Worm (Caenorhabditis elegans) whole organism, young adult: ENCODE measurements around the gene zyg-11.

ENCODE experiments used
- B0019.2 ChIP-seq: fragments of 200-800 bp; sonication (Bioruptor generic); conservative IDR thresholded peaks from 2 replicates; pipeline ENCODE4 v1.3.6; 2022; ENCODE audit warnings: missing genetic modification reagents, missing genetic modification characterization, missing compliant biosample characterization
- B0261.1 ChIP-seq: sonication (generic microtip); optimal IDR thresholded peaks from 2 replicates; lab custom pipeline; 2016; ENCODE audit warnings: mild to moderate bottlenecking, missing genetic modification characterization, moderate library complexity, missing compliant biosample characterization
- C06A6.2 ChIP-seq: fragments of 200-800 bp; sonication (Bioruptor generic); conservative IDR thresholded peaks from 2 replicates; pipeline ENCODE4 v1.3.6; 2022; ENCODE audit warnings: missing genetic modification characterization, missing compliant biosample characterization
- C17E4.6 ChIP-seq: fragments of 200-800 bp; sonication (Bioruptor generic); IDR thresholded peaks from 2 replicates; pipeline ENCODE4 v1.3.6; 2022; ENCODE audit warnings: missing genetic modification reagents, missing genetic modification characterization, missing compliant biosample characterization
- D2030.7 ChIP-seq: fragments of 200-800 bp; sonication (Bioruptor generic); IDR thresholded peaks from 2 replicates; pipeline ENCODE4 v1.3.6; 2022; ENCODE audit warnings: missing genetic modification reagents, missing genetic modification characterization, missing compliant biosample characterization
- F49E8.2 ChIP-seq: sonication (generic microtip); optimal IDR thresholded peaks from 3 replicates; lab custom pipeline; 2017; ENCODE audit warnings: missing genetic modification characterization, mild to moderate bottlenecking, missing compliant biosample characterization, antibody characterized with exemption, moderate library complexity; ENCODE audit not compliant: insufficient read depth
- F52B5.7 ChIP-seq: sonication (generic microtip); optimal IDR thresholded peaks from 2 replicates; lab custom pipeline; 2016; ENCODE audit warnings: mild to moderate bottlenecking, missing genetic modification characterization, missing compliant biosample characterization
- F57C9.4 ChIP-seq: sonication (generic microtip); optimal IDR thresholded peaks from 2 replicates; lab custom pipeline; 2017; ENCODE audit warnings: mild to moderate bottlenecking, missing genetic modification characterization, missing compliant biosample characterization
- T07F8.4 ChIP-seq: sonication (generic microtip); optimal IDR thresholded peaks from 2 replicates; lab custom pipeline; 2016; ENCODE audit warnings: mild to moderate bottlenecking, missing genetic modification characterization, moderate library complexity, missing compliant biosample characterization
- Y56A3A.18 ChIP-seq: fragments of 200-800 bp; sonication (Bioruptor generic); IDR thresholded peaks from 2 replicates; pipeline ENCODE4 v1.3.6; 2022; ENCODE audit warnings: missing genetic modification reagents, missing genetic modification characterization, missing compliant biosample characterization
- Y95B8A.8 ChIP-seq: fragments of 200-800 bp; sonication (Bioruptor generic); IDR thresholded peaks from 2 replicates; pipeline ENCODE4 v1.3.6; 2022; ENCODE audit warnings: missing genetic modification reagents, missing genetic modification characterization, missing compliant biosample characterization
- aptf-2 ChIP-seq: fragments of 200-800 bp; sonication (Bioruptor generic); conservative IDR thresholded peaks from 2 replicates; pipeline ENCODE4 v1.3.6; 2022; ENCODE audit warnings: missing genetic modification reagents, missing genetic modification characterization, missing compliant biosample characterization
- athp-1 ChIP-seq: sonication (generic microtip); optimal IDR thresholded peaks from 2 replicates; lab custom pipeline; 2017; ENCODE audit warnings: mild to moderate bottlenecking, missing genetic modification characterization, missing compliant biosample characterization
- bed-2 ChIP-seq: fragments of 200-800 bp; sonication (Bioruptor generic); IDR thresholded peaks from 2 replicates; pipeline ENCODE4 v1.3.6; 2022; ENCODE audit warnings: missing genetic modification reagents, missing genetic modification characterization, missing compliant biosample characterization
- cebp-1 ChIP-seq, 2 experiments: fragments of 200-800 bp in 1 of 2; sonication (Bioruptor generic) in 1 of 2; sonication (generic microtip) in 1 of 2; IDR thresholded peaks in 1 of 2; optimal IDR thresholded peaks in 1 of 2; 2 replicates each; pipeline versions ENCODE4 v1.3.6 to Lab custom; 2017 to 2022; ENCODE audit warnings: missing compliant biosample characterization in 2 of 2, missing genetic modification characterization in 2 of 2, mild to moderate bottlenecking in 1 of 2, missing genetic modification reagents in 1 of 2, moderate library complexity in 1 of 2
- cebp-2 ChIP-seq: fragments of 200-800 bp; sonication (Bioruptor generic); IDR thresholded peaks from 2 replicates; pipeline ENCODE4 v1.3.6; 2022; ENCODE audit warnings: missing genetic modification characterization, missing compliant biosample characterization
- ceh-100 ChIP-seq: fragments of 200-800 bp; sonication (Bioruptor generic); IDR thresholded peaks from 2 replicates; pipeline ENCODE4 v1.3.6; 2022; ENCODE audit warnings: missing genetic modification reagents, missing genetic modification characterization, missing compliant biosample characterization
- ceh-27 ChIP-seq: fragments of 200-800 bp; sonication (Bioruptor generic); optimal IDR thresholded peaks from 2 replicates; lab custom pipeline; 2018; ENCODE audit warnings: mild to moderate bottlenecking, missing genetic modification characterization, moderate library complexity, missing compliant biosample characterization
- ceh-58 ChIP-seq: fragments of 200-800 bp; sonication (Bioruptor generic); IDR thresholded peaks from 2 replicates; pipeline ENCODE4 v1.3.6; 2022; ENCODE audit warnings: missing genetic modification characterization, missing compliant biosample characterization
- chd-7 ChIP-seq: sonication (generic microtip); optimal IDR thresholded peaks from 2 replicates; lab custom pipeline; 2016; ENCODE audit warnings: mild to moderate bottlenecking, missing genetic modification characterization, moderate library complexity, missing compliant biosample characterization
- die-1 ChIP-seq: sonication (generic microtip); optimal IDR thresholded peaks from 2 replicates; lab custom pipeline; 2016; ENCODE audit warnings: missing genotype, mild to moderate bottlenecking, missing genetic modification characterization, missing compliant biosample characterization
- dpff-1 ChIP-seq: sonication (generic microtip); optimal IDR thresholded peaks from 2 replicates; lab custom pipeline; 2017; ENCODE audit warnings: mild to moderate bottlenecking, missing genetic modification characterization, missing compliant biosample characterization
- efl-1 ChIP-seq: fragments of 150-350 bp; optimal IDR thresholded peaks from 2 replicates; lab custom pipeline; 2014; ENCODE audit warnings: missing biosample characterization, missing genetic modification reagents, missing genetic modification characterization
- egl-18 ChIP-seq: fragments of 200-800 bp; sonication (Bioruptor generic); IDR thresholded peaks from 2 replicates; pipeline ENCODE4 v1.3.6; 2022; ENCODE audit warnings: missing genetic modification reagents, missing genetic modification characterization, missing compliant biosample characterization
- egrh-3 ChIP-seq: fragments of 200-800 bp; sonication (Bioruptor generic); IDR thresholded peaks from 2 replicates; pipeline ENCODE4 v1.3.6; 2022; ENCODE audit warnings: missing genetic modification reagents, missing genetic modification characterization, missing compliant biosample characterization
- ets-4 ChIP-seq: fragments of 200-800 bp; sonication (Bioruptor generic); optimal IDR thresholded peaks from 2 replicates; lab custom pipeline; 2018; ENCODE audit warnings: mild to moderate bottlenecking, missing genetic modification characterization, missing compliant biosample characterization
- gei-17 ChIP-seq: fragments of 200-800 bp; sonication (Bioruptor generic); optimal IDR thresholded peaks from 2 replicates; lab custom pipeline; 2018; ENCODE audit warnings: mild to moderate bottlenecking, missing genetic modification characterization, missing compliant biosample characterization
- hlh-26 ChIP-seq: fragments of 200-800 bp; sonication (Bioruptor generic); conservative IDR thresholded peaks from 2 replicates; pipeline ENCODE4 v1.3.6; 2022; ENCODE audit warnings: missing genetic modification reagents, missing genetic modification characterization, missing compliant biosample characterization
- hrde-1 ChIP-seq: sonication (generic microtip); optimal IDR thresholded peaks from 2 replicates; lab custom pipeline; 2016; ENCODE audit warnings: missing genetic modification characterization, mild to moderate bottlenecking, missing compliant biosample characterization, moderate library complexity, missing genotype, missing genetic modification reagents, borderline replicate concordance
- hsf-1 ChIP-seq: fragments of 200-800 bp; sonication (Bioruptor generic); IDR thresholded peaks from 2 replicates; pipeline ENCODE4 v1.3.6; 2022; ENCODE audit warnings: missing genetic modification reagents, missing genetic modification characterization, missing compliant biosample characterization
- lag-1 ChIP-seq: fragments of 200-800 bp; sonication (Bioruptor generic); IDR thresholded peaks from 2 replicates; pipeline ENCODE4 v1.3.6; 2022; ENCODE audit warnings: missing genetic modification reagents, missing genetic modification characterization, missing compliant biosample characterization
- lir-1 ChIP-seq: fragments of 200-800 bp; sonication (Bioruptor generic); conservative IDR thresholded peaks from 2 replicates; pipeline ENCODE4 v1.3.6; 2022; ENCODE audit warnings: missing genetic modification reagents, missing genetic modification characterization, missing compliant biosample characterization
- lsy-27 ChIP-seq: sonication (generic microtip); optimal IDR thresholded peaks from 2 replicates; lab custom pipeline; 2017; ENCODE audit warnings: missing genetic modification characterization, mild to moderate bottlenecking, missing compliant biosample characterization, antibody characterized with exemption, missing genotype, borderline replicate concordance; ENCODE audit not compliant: insufficient read depth
- mxl-1 ChIP-seq: sonication (generic microtip); optimal IDR thresholded peaks from 2 replicates; lab custom pipeline; 2016; ENCODE audit warnings: missing genetic modification characterization, missing compliant biosample characterization
- nfya-1 ChIP-seq: sonication (generic microtip); optimal IDR thresholded peaks from 2 replicates; lab custom pipeline; 2017; ENCODE audit warnings: antibody characterized with exemption, missing compliant biosample characterization, missing genetic modification characterization, borderline replicate concordance; ENCODE audit not compliant: insufficient read depth
- nhr-80 ChIP-seq: sonication (generic microtip); optimal IDR thresholded peaks from 2 replicates; lab custom pipeline; 2016; ENCODE audit warnings: missing genetic modification characterization, missing compliant biosample characterization
- nhr-90 ChIP-seq: sonication (generic microtip); optimal IDR thresholded peaks from 2 replicates; lab custom pipeline; 2016; ENCODE audit warnings: missing genotype, mild to moderate bottlenecking, missing genetic modification characterization, missing compliant biosample characterization
- rcor-1 ChIP-seq: fragments of 200-800 bp; sonication (Bioruptor generic); IDR thresholded peaks from 2 replicates; pipeline ENCODE4 v1.3.6; 2022; ENCODE audit warnings: missing genetic modification reagents, missing genetic modification characterization, missing compliant biosample characterization
- rpc-1 ChIP-seq, 2 experiments: fragments of 150-350 bp in 1 of 2; sonication (generic microtip) in 1 of 2; optimal IDR thresholded peaks; 2 replicates each; lab custom pipeline; 2014 to 2018; ENCODE audit warnings: missing biosample characterization in 1 of 2, missing genetic modification characterization in 1 of 2, missing genetic modification reagents in 1 of 2, missing genotype in 1 of 2
- sea-2 ChIP-seq: fragments of 200-800 bp; sonication (Bioruptor generic); IDR thresholded peaks from 2 replicates; pipeline ENCODE4 v1.3.6; 2022; ENCODE audit warnings: missing genetic modification characterization, missing compliant biosample characterization
- snpc-3.4 ChIP-seq: sonication (generic microtip); optimal IDR thresholded peaks from 2 replicates; lab custom pipeline; 2017; ENCODE audit warnings: missing genetic modification characterization, mild to moderate bottlenecking, missing compliant biosample characterization, antibody characterized with exemption, moderate library complexity, missing genotype, missing genetic modification reagents
- tbp1 ChIP-seq: fragments of 200-800 bp; sonication (Bioruptor generic); optimal IDR thresholded peaks from 2 replicates; lab custom pipeline; 2018; ENCODE audit warnings: mild to moderate bottlenecking, missing genetic modification characterization, missing compliant biosample characterization
- tbx-9 ChIP-seq: sonication (generic microtip); optimal IDR thresholded peaks from 2 replicates; lab custom pipeline; 2016; ENCODE audit warnings: borderline replicate concordance, missing genetic modification characterization, inconsistent platforms, missing compliant biosample characterization
- xnd-1 ChIP-seq: sonication (generic microtip); optimal IDR thresholded peaks from 2 replicates; lab custom pipeline; 2016; ENCODE audit warnings: missing genotype, missing genetic modification reagents, missing genetic modification characterization, missing compliant biosample characterization
- zfh-2 ChIP-seq: fragments of 200-800 bp; sonication (Bioruptor generic); conservative IDR thresholded peaks from 2 replicates; pipeline ENCODE4 v1.3.6; 2022; ENCODE audit warnings: missing genetic modification reagents, missing genetic modification characterization, missing compliant biosample characterization
- ztf-22 ChIP-seq: fragments of 200-800 bp; sonication (Bioruptor generic); optimal IDR thresholded peaks from 2 replicates; lab custom pipeline; 2018; ENCODE audit warnings: mild to moderate bottlenecking, missing genetic modification characterization, moderate library complexity, missing compliant biosample characterization
- ztf-28 ChIP-seq: fragments of 200-800 bp; sonication (Bioruptor generic); IDR thresholded peaks from 2 replicates; pipeline ENCODE4 v1.3.6; 2022; ENCODE audit warnings: missing genetic modification reagents, missing genetic modification characterization, missing compliant biosample characterization
- ztf-6 ChIP-seq: fragments of 200-800 bp; sonication (Bioruptor generic); IDR thresholded peaks from 2 replicates; pipeline ENCODE4 v1.3.6; 2022; ENCODE audit warnings: missing genetic modification reagents, missing genetic modification characterization, missing compliant biosample characterization

zyg-11 gene

DNA sequence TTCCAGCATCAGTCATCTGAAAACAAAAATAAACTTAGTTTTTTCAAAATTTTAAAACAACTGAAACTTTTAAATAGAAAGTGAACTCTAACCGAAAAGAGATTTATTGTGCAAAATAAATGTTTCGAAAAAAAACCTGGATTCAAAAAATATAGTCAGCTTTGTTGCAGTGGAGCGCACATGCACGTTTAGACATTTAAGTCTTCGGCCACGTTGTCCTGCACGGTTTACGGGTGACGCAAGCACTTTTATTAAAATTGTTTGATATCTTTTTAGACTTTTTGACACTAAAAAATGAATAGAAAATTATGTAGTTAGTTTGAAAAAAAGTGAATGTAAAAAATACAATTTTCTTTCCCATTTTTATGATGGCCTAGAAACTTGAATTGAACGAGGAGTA is 21.9 kb downstream of the zyg-11 start, which contains the start of the genes ubh-4 and algn-6 (continued):
- TF ChIP-seq lsy-27 (tag; lab: Kevin White, UChicago) (no peak), F49E8.2 (tag; lab: Kevin White, UChicago) (no peak), tbx-9 (tag; lab: Kevin White, UChicago) (no peak), lag-1 (GFP tag; lab: Robert Waterston, UW) (no peak), rpc-1 (optimal IDR thresholded peaks at IDR 0.05; lab: Kevin White, UChicago) (no peak), rpc-1 (tag; optimal IDR thresholded peaks at IDR 0.05; lab: Kevin White, UChicago) (no peak), C06A6.2 (GFP tag; lab: Robert Waterston, UW) (no peak), mxl-1 (tag; lab: Kevin White, UChicago) (no peak), T07F8.4 (tag; lab: Kevin White, UChicago) (no peak), gei-17 (GFP tag; lab: Kevin White, UChicago) (no peak), nhr-90 (tag; lab: Kevin White, UChicago) (no peak), rcor-1 (GFP tag; lab: Robert Waterston, UW) (0 out of 2 replicates have a peak, but pooled peaks have one; percentile 24), egrh-3 (GFP tag; lab: Robert Waterston, UW) (peak; percentile 21; the same call in 1 of the 2 replicates), sea-2 (GFP tag; lab: Robert Waterston, UW) (no peak), egl-18 (no peak), C17E4.6 (GFP tag; lab: Robert Waterston, UW) (no peak), efl-1 (GFP tag; lab: Kevin White, UChicago) (peak; percentile 48), ztf-22 (GFP tag; lab: Kevin White, UChicago) (no peak), bed-2 (GFP tag; lab: Robert Waterston, UW) (no peak), cebp-2 (GFP tag; lab: Robert Waterston, UW) (no peak), chd-7 (tag; lab: Kevin White, UChicago) (no peak), nhr-80 (tag; lab: Kevin White, UChicago) (peak; percentile 51), athp-1 (tag; lab: Kevin White, UChicago) (peak; percentile 54), hlh-26 (GFP tag; lab: Robert Waterston, UW) (no peak), ceh-58 (no peak), snpc-3.4 (tag; lab: Kevin White, UChicago) (peak; percentile 16), zfh-2 (GFP tag; lab: Robert Waterston, UW) (no peak), dpff-1 (no peak), lir-1 (GFP tag; lab: Robert Waterston, UW) (no peak), ceh-100 (GFP tag; lab: Robert Waterston, UW) (no peak), Y56A3A.18 (GFP tag; lab: Robert Waterston, UW) (no peak), F57C9.4 (tag; lab: Kevin White, UChicago) (no peak), hrde-1 (tag; lab: Kevin White, UChicago) (no peak), ztf-6 (no peak), ceh-27 (GFP tag; lab: Kevin White, UChicago) (peak; percentile 64), B0261.1 (tag; lab: Kevin White, UChicago) (no peak), nfya-1 (tag; lab: Kevin White, UChicago) (no peak), cebp-1 (GFP tag; IDR thresholded peaks at IDR 0.05; lab: Robert Waterston, UW) (no peak), cebp-1 (tag; optimal IDR thresholded peaks at IDR 0.05; lab: Kevin White, UChicago) (peak; percentile 32), D2030.7 (peak; percentile 67), ztf-28 (GFP tag; lab: Robert Waterston, UW) (0 out of 2 replicates have a peak, but pooled peaks have one; percentile 60), F52B5.7 (tag; lab: Kevin White, UChicago) (no peak), aptf-2 (GFP tag; lab: Robert Waterston, UW) (peak; percentile 31; the same call in 1 of the 2 replicates), B0019.2 (no peak), xnd-1 (peak; percentile 25), tbp1 (GFP tag; lab: Kevin White, UChicago) (peak; percentile 44), die-1 (tag; lab: Kevin White, UChicago) (no peak), Y95B8A.8 (no peak), hsf-1 (GFP tag; lab: Robert Waterston, UW) (no peak), ets-4 (GFP tag; lab: Kevin White, UChicago) (no peak)
